Worm (Caenorhabditis elegans) whole organism, midembryonic: ENCODE results near the gene ZK262.2.
"Not testable (repeated sequence)": the region's sequence is repeated elsewhere in the genome, so short reads cannot be mapped to it uniquely, and the experiment has no call there.

ENCODE experiments used
- T22C8.4 ChIP-seq: fragments of 200-800 bp; sonication (Bioruptor generic); IDR thresholded peaks from 2 replicates; pipeline ENCODE4 v1.3.6; 2022; ENCODE audit warnings: missing genetic modification characterization, missing compliant biosample characterization
- cog-1 ChIP-seq: sonication (generic microtip); optimal IDR thresholded peaks from 2 replicates; lab custom pipeline; 2016; ENCODE audit warnings: missing genetic modification characterization, missing compliant biosample characterization
- flt-1 ChIP-seq: fragments of 200-800 bp; sonication (Bioruptor generic); IDR thresholded peaks from 2 replicates; pipeline ENCODE4 v1.3.6; 2022; ENCODE audit warnings: missing genetic modification characterization, missing compliant biosample characterization
- klf-2 ChIP-seq: fragments of 200-800 bp; sonication (Bioruptor generic); conservative IDR thresholded peaks from 2 replicates; pipeline ENCODE4 v1.3.6; 2022; ENCODE audit warnings: missing genetic modification reagents, missing genetic modification characterization, missing compliant biosample characterization
- med-1 ChIP-seq: sonication (generic microtip); optimal IDR thresholded peaks from 2 replicates; lab custom pipeline; 2017; ENCODE audit warnings: missing genetic modification characterization, mild to moderate bottlenecking, missing compliant biosample characterization, antibody characterized with exemption, missing genetic modification reagents; ENCODE audit not compliant: insufficient read depth
- ref-1 ChIP-seq: fragments of 200-800 bp; sonication (Bioruptor generic); conservative IDR thresholded peaks from 2 replicates; pipeline ENCODE4 v1.3.6; 2022; ENCODE audit warnings: missing genetic modification reagents, missing genetic modification characterization, missing compliant biosample characterization
- tab-1 ChIP-seq: fragments of 200-800 bp; sonication (Bioruptor generic); IDR thresholded peaks from 2 replicates; pipeline ENCODE4 v1.3.6; 2022; ENCODE audit warnings: missing genetic modification characterization, missing compliant biosample characterization
- ztf-23 ChIP-seq: fragments of 200-800 bp; sonication (Bioruptor generic); IDR thresholded peaks from 2 replicates; pipeline ENCODE4 v1.3.6; 2022; ENCODE audit warnings: missing genetic modification reagents, missing genetic modification characterization, missing compliant biosample characterization
- ztf-29 ChIP-seq: fragments of 200-800 bp; sonication (Bioruptor generic); IDR thresholded peaks from 2 replicates; pipeline ENCODE4 v1.3.6; 2022; ENCODE audit warnings: missing genetic modification reagents, missing genetic modification characterization, missing compliant biosample characterization

Gene ZK262.2

DNA sequence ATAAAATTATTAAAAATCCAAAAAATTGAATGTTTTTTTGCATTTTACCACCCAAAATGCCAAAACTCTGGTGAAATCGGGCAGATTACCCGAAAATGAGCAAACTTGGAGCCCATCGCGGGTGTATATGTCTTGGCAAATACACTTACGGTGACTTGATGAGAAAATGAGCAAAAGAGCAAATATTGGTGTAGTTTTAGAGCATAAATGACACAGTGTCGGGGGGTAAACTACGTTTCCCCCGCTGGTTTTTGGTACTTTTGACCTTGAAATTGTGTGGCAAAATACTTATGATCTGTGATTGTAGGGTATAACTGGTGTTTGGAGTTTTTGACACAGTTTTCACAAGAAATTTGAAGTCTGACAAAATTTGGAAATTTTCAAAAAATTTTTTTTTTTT, at the start of gene ZK262.2:
TSS of gene ZK262.2 (minus strand) at position 101 of the 400 bp plus-strand sequence.
- TF ChIP-seq ztf-29 (GFP tag; lab: Robert Waterston, UW) (no peak), med-1 (no peak), T22C8.4 (GFP tag; lab: Robert Waterston, UW) (no peak), flt-1 (GFP tag; lab: Robert Waterston, UW) (no peak), ref-1 (GFP tag; lab: Robert Waterston, UW) (no peak), ztf-23 (no peak), cog-1 (tag; lab: Kevin White, UChicago) (no peak), klf-2 (GFP tag; lab: Robert Waterston, UW) (no peak), tab-1 (GFP tag; lab: Robert Waterston, UW) (no peak)

DNA sequence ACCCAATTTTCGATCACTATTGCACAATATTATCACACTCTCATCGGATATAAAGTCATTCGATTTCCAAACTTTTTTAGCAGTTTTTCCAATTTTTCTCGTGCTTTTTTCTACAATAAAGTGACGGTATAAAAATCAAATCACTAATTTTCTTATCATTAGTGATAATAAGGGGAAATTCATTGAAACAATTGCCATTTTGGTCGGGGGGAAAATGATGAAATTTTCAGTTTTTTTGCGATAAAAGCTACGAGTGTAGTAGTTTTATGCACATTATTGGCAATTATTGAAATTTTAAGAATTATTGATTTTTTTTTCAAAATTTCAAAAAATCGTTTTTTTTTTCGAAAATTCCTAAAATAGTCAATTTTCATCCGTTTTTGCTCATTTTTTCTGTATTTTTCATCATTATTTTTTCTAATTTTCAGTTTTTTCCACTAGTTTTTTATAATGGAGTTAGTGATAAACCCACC, 49.6 kb upstream of the ZK262.2 start, which contains the start of gene ZK228.4:
TSS of gene ZK228.4 (plus strand) at position 423 of the 473 bp plus-strand sequence.
- TF ChIP-seq cog-1 (tag; lab: Kevin White, UChicago) = no peak
- TF ChIP-seq T22C8.4 (GFP tag; lab: Robert Waterston, UW) = no peak
- no peak for TF ChIP-seq flt-1 (GFP tag; lab: Robert Waterston, UW)
- no peak for TF ChIP-seq klf-2 (GFP tag; lab: Robert Waterston, UW)
- TF ChIP-seq ref-1 (GFP tag; lab: Robert Waterston, UW) = no peak
- no peak for TF ChIP-seq tab-1 (GFP tag; lab: Robert Waterston, UW)
- TF ChIP-seq med-1 = no peak
- TF ChIP-seq ztf-23 = no peak
- TF ChIP-seq ztf-29 (GFP tag; lab: Robert Waterston, UW) = no peak

DNA sequence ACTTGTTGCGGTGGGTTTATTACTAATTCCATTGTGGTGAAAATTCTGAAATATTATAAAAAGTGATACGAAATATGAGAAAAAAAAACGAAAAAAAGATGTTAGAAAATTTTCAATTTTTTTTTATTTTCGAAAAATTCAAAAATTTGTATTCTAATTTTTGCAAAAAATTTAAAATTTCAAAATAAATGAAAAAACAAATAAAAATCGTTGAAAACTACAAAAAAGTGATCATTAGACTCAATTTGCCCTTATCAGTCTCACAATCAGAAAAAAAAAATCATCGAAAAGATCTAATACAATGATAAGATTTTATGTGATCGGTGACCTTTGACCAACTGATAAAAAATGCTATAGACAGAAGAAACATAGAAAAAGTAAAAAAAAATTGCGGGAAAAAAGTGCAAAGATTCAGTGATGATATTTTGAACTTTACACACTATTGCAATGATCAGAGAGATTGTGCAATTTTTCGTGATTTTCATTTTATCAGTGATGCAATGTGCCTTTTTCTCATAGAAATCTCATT, 48.5 kb upstream of the ZK262.2 start, which contains the start of gene ZK228.3:
TSS of gene ZK228.3 (minus strand) at position 51 of the 529 bp plus-strand sequence.
- no peak for TF ChIP-seq klf-2 (GFP tag; lab: Robert Waterston, UW)
- no peak for TF ChIP-seq tab-1 (GFP tag; lab: Robert Waterston, UW)
- no peak for TF ChIP-seq med-1
- TF ChIP-seq ztf-23 = no peak
- no peak for TF ChIP-seq ztf-29 (GFP tag; lab: Robert Waterston, UW)
- TF ChIP-seq ref-1 (GFP tag; lab: Robert Waterston, UW) = no peak
- TF ChIP-seq T22C8.4 (GFP tag; lab: Robert Waterston, UW) = no peak
- no peak for TF ChIP-seq flt-1 (GFP tag; lab: Robert Waterston, UW)
- no peak for TF ChIP-seq cog-1 (tag; lab: Kevin White, UChicago)

DNA sequence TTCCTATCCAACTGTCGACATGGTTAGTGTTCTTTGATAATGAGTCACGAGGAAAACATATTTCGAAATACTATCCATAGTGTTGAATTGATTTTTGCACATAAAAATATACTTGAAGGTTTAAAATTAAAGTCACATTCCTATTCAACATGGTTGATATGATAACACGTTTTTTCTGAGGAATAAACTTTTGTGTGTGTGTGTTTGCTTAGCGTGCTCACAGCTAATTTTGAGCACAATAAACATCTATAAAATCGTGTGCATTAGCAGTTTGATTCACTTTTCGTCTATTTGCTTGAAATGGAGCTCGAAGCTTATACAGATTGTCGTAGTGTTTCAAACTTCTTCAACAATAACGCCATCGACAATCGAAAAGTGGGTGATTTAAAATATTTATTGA, 43.8 kb upstream of the ZK262.2 start, which contains the start of gene ZK228.10:
TSS of gene ZK228.10 (plus strand) at position 301 of the 400 bp plus-strand sequence.
- TF ChIP-seq tab-1 (GFP tag; lab: Robert Waterston, UW) (no peak), T22C8.4 (GFP tag; lab: Robert Waterston, UW) (no peak), cog-1 (tag; lab: Kevin White, UChicago) (no peak), klf-2 (GFP tag; lab: Robert Waterston, UW) (no peak), flt-1 (GFP tag; lab: Robert Waterston, UW) (no peak), ztf-29 (GFP tag; lab: Robert Waterston, UW) (no peak), med-1 (no peak), ref-1 (GFP tag; lab: Robert Waterston, UW) (no peak), ztf-23 (no peak)

DNA sequence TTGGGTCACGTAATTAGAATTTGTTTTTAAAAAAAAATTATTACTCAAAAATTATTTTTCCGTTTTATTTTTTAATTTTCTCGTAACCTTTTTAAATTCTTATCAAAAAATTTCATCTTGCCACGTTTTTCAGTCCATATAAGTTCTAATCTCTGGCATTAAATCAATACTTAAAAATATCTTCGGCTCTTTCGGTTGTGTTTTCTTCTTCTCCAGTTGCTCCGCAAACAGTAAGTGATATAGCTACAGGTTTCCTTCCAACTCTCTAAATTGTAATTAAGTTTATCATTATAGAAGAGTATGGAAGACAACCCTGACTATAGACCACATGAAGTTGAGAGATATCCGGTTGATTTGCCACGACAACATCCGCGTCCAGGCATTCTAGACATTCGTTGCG, 31.3 kb upstream of the ZK262.2 start, which contains the start of gene ZK228.1:
TSS of gene ZK228.1 (plus strand) at position 301 of the 400 bp plus-strand sequence.
- TF ChIP-seq flt-1 (GFP tag; lab: Robert Waterston, UW) (no peak), tab-1 (GFP tag; lab: Robert Waterston, UW) (no peak), ztf-23 (no peak)

DNA sequence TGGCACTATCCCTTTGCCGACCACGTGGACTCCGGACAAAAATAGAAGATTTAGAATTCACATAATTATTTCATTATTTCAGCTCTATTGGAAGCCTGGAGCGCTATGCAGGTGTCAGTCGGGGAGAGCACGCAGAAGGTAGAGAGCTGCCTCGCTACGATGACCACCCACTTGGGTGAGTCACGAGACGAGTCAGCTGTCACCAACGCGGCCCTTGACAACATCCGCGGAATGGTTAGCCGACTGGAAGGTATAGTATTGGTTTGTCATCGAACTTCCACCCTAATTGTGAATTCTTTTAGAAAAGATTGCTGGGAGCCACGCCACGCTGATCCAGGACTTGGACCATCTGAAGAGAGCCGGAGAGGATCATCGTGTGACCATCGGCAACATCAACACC, 26.7 kb upstream of the ZK262.2 start, which contains the start of gene ZK262.9:
TSS of gene ZK262.9 (plus strand) at position 301 of the 400 bp plus-strand sequence.
- TF ChIP-seq ztf-23; ztf-29 (GFP tag; lab: Robert Waterston, UW); ref-1 (GFP tag; lab: Robert Waterston, UW): not testable (repeated sequence)

DNA sequence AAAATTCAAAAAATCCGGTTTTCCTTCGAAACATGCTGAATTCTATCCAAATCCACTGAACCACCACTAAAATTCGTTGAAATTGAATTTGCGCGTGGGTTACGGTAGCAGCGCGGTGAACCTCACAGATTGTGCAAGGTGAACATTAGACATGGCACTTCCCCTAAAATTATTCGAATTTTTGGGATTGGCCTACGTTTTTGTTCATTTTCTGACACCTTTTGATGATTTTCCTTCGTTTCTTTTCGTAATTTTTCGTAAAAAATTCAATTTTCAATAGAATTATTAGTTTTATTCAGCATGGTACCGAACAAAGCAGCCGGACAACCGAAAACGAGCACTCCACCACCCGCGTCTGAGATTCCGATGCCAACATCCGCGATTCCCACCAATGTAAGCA, 25.3 kb upstream of the ZK262.2 start, which contains the start of gene ZK262.8:
TSS of gene ZK262.8 (plus strand) at position 301 of the 400 bp plus-strand sequence.
- TF ChIP-seq ztf-29 (GFP tag; lab: Robert Waterston, UW) = no peak
- no peak for TF ChIP-seq med-1
- TF ChIP-seq flt-1 (GFP tag; lab: Robert Waterston, UW) = no peak
- TF ChIP-seq T22C8.4 (GFP tag; lab: Robert Waterston, UW) = no peak
- TF ChIP-seq ztf-23 = no peak
- TF ChIP-seq ref-1 (GFP tag; lab: Robert Waterston, UW) = no peak
- no peak for TF ChIP-seq tab-1 (GFP tag; lab: Robert Waterston, UW)
- TF ChIP-seq klf-2 (GFP tag; lab: Robert Waterston, UW) = no peak
- TF ChIP-seq cog-1 (tag; lab: Kevin White, UChicago) = no peak

DNA sequence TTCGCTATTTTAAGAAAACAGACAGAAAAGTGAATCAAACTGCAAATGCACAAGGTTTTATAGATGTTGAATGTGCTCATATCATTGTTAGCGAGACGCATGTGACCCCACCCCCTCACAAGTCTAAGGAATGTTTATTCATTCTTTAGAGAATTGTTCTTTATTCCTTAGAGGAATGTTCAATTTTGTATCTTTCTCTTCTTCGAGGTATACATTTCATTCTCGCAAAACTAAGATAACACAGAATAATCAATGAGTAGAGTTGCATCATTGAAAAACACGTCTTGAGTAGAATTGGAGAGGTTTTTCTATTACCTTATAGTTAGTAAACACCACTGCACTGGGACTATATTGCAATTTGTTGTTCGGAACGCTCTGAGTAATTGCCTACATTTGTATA, 22.2 kb upstream of the ZK262.2 start, which contains the start of gene ZK262.20:
TSS of gene ZK262.20 (minus strand) at position 101 of the 400 bp plus-strand sequence.
- TF ChIP-seq ref-1 (GFP tag; lab: Robert Waterston, UW) = no peak
- TF ChIP-seq cog-1 (tag; lab: Kevin White, UChicago) = no peak
- no peak for TF ChIP-seq T22C8.4 (GFP tag; lab: Robert Waterston, UW)

DNA sequence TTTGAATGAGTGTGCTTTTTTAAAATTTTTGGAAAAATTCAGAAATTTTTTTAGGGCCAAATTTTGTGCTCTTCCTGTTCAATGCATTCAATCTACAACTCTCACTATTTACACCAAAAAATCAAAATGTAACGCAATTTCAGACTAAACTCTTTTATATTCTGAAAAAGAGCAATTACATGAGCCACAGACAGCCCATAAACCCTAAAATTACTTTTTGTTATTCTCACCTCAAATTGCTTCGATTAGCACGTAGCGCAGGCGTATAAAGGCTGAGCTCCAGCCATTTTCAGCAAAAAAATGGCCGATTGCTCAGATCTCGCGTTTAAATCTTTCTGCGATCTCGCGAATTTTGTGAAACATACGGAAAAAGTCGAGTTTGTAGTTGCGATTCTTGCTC, 18.7 kb upstream of the ZK262.2 start, which contains the start of gene srw-82:
TSS of gene srw-82 (plus strand) at position 301 of the 400 bp plus-strand sequence.
- no peak for TF ChIP-seq med-1
- no peak for TF ChIP-seq tab-1 (GFP tag; lab: Robert Waterston, UW)
- no peak for TF ChIP-seq ztf-23
- no peak for TF ChIP-seq T22C8.4 (GFP tag; lab: Robert Waterston, UW)
- no peak for TF ChIP-seq ref-1 (GFP tag; lab: Robert Waterston, UW)
- no peak for TF ChIP-seq ztf-29 (GFP tag; lab: Robert Waterston, UW)
- TF ChIP-seq klf-2 (GFP tag; lab: Robert Waterston, UW) = no peak
- TF ChIP-seq flt-1 (GFP tag; lab: Robert Waterston, UW) = no peak
- no peak for TF ChIP-seq cog-1 (tag; lab: Kevin White, UChicago)
